Worm (Caenorhabditis elegans): ENCODE measurements around the gene Y51H4A.1.
A peak's percentile ranks its signal among the peaks of the same experiment; 100 is the strongest.

Gene Y51H4A.1

ce11 chrIV:16494007-16494406 is 16.9 kb upstream of the Y51H4A.1 start:
- TF ChIP-seq lin-32 (GFP tag; optimal IDR thresholded peaks at IDR 0.05) (no peak), ces-1 (GFP tag; optimal IDR thresholded peaks at IDR 0.05) (peak; percentile 77)

- no peak for TF ChIP-seq sem-2 (GFP tag; optimal IDR thresholded peaks at IDR 0.05)
- TF ChIP-seq ces-1 (GFP tag; optimal IDR thresholded peaks at IDR 0.05): no peak
- no peak for TF ChIP-seq bed-3 (GFP tag; optimal IDR thresholded peaks at IDR 0.05)
- TF ChIP-seq flh-1 (GFP tag; optimal IDR thresholded peaks at IDR 0.05): no peak
- no peak for TF ChIP-seq cnd-1 (tag; optimal IDR thresholded peaks at IDR 0.05)
- no peak for TF ChIP-seq pha-4 (tag; optimal IDR thresholded peaks at IDR 0.05)
- TF ChIP-seq elt-3 (tag; optimal IDR thresholded peaks at IDR 0.05): no peak
- TF ChIP-seq mls-2 (tag; optimal IDR thresholded peaks at IDR 0.05): no peak
- no peak for TF ChIP-seq snpc-4 (tag; optimal IDR thresholded peaks at IDR 0.05)
- no peak for TF ChIP-seq lin-32 (GFP tag; optimal IDR thresholded peaks at IDR 0.05)
- no peak for TF ChIP-seq sptf-1 (tag; optimal IDR thresholded peaks at IDR 0.05)
- TF ChIP-seq nhr-12 (tag; optimal IDR thresholded peaks at IDR 0.05): no peak
- TF ChIP-seq unc-62 (GFP tag; optimal IDR thresholded peaks at IDR 0.05): no peak
- TF ChIP-seq drap-1 (GFP tag; optimal IDR thresholded peaks at IDR 0.05): no peak
- TF ChIP-seq unc-39 (tag; optimal IDR thresholded peaks at IDR 0.05): no peak
- no peak for TF ChIP-seq ztf-11 (tag; optimal IDR thresholded peaks at IDR 0.05)
- no peak for TF ChIP-seq lsy-2 (tag; optimal IDR thresholded peaks at IDR 0.05)
These were observed 15.8 kb upstream of the Y51H4A.1 start for ce11 chrIV:16492937-16493336.

DNA sequence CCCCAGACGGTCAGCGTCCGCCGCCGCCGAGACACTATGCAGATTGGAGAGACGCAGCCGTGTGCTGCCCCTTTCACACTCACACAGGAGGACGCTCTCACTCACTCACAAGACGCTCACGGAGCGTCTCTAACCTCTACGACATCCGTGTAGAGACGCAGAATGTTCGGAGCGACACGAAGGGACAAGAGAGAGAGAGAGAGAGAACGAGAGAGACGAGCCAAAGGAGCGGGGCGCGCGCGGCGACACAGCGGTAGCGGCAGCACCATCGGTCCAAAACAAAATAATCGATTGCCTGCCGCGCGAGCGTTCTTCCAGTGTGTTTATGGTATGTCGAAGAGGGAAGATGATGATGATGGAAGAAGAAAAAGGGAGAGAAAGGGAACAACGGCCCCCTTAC is 15.2 kb upstream of the Y51H4A.1 start:
- peak; percentile 82 for TF ChIP-seq pha-4 (tag; optimal IDR thresholded peaks at IDR 0.05)
- TF ChIP-seq cnd-1 (tag; optimal IDR thresholded peaks at IDR 0.05): peak; percentile 26
- TF ChIP-seq nhr-237 (tag; optimal IDR thresholded peaks at IDR 0.05): no peak
- peak; percentile 86 for TF ChIP-seq unc-120 (tag; optimal IDR thresholded peaks at IDR 0.05; ENCODE audit: poor library complexity, severe bottlenecking)
- TF ChIP-seq blmp-1 (tag; optimal IDR thresholded peaks at IDR 0.05): no peak
- TF ChIP-seq unc-62 (GFP tag; optimal IDR thresholded peaks at IDR 0.05): peak; percentile 83
- no peak for TF ChIP-seq flh-1 (GFP tag; optimal IDR thresholded peaks at IDR 0.05)
- peak; percentile 38 for TF ChIP-seq ces-1 (GFP tag; optimal IDR thresholded peaks at IDR 0.05)
- TF ChIP-seq sem-2 (GFP tag; optimal IDR thresholded peaks at IDR 0.05): no peak
- TF ChIP-seq hlh-1 (tag; optimal IDR thresholded peaks at IDR 0.05): peak; percentile 1
- no peak for TF ChIP-seq elt-3 (tag; optimal IDR thresholded peaks at IDR 0.05)
- no peak for TF ChIP-seq nhr-2 (tag; optimal IDR thresholded peaks at IDR 0.05)
- TF ChIP-seq nhr-76 (tag; optimal IDR thresholded peaks at IDR 0.05): no peak
- TF ChIP-seq sptf-1 (tag; optimal IDR thresholded peaks at IDR 0.05): peak; percentile 46
- TF ChIP-seq drap-1 (GFP tag; optimal IDR thresholded peaks at IDR 0.05): peak; percentile 52
- TF ChIP-seq elt-1 (tag; optimal IDR thresholded peaks at IDR 0.05; ENCODE audit: borderline replicate concordance, insufficient read depth): no peak
- no peak for TF ChIP-seq ceh-39 (tag; optimal IDR thresholded peaks at IDR 0.05)
- no peak for TF ChIP-seq zip-8 (tag; optimal IDR thresholded peaks at IDR 0.05)
- peak; percentile 50 for TF ChIP-seq mls-2 (tag; optimal IDR thresholded peaks at IDR 0.05)
- no peak for TF ChIP-seq mab-5 (tag; optimal IDR thresholded peaks at IDR 0.05)
- TF ChIP-seq unc-39 (tag; optimal IDR thresholded peaks at IDR 0.05): peak; percentile 36
- no peak for TF ChIP-seq nhr-12 (tag; optimal IDR thresholded peaks at IDR 0.05)
- TF ChIP-seq mep-1 (tag; optimal IDR thresholded peaks at IDR 0.05): peak; percentile 77
- peak; percentile 47 for TF ChIP-seq M03D4.4 (tag; optimal IDR thresholded peaks at IDR 0.05)
- no peak for TF ChIP-seq bed-3 (GFP tag; optimal IDR thresholded peaks at IDR 0.05)
- no peak for TF ChIP-seq lin-13 (tag; optimal IDR thresholded peaks at IDR 0.05)
- peak; percentile 92 for TF ChIP-seq ham-2 (GFP tag; optimal IDR thresholded peaks at IDR 0.05)
- TF ChIP-seq snpc-4 (tag; optimal IDR thresholded peaks at IDR 0.05): no peak
- TF ChIP-seq tbx-8 (GFP tag; optimal IDR thresholded peaks at IDR 0.05): no peak
- TF ChIP-seq ceh-83 (GFP tag; optimal IDR thresholded peaks at IDR 0.05): peak; percentile 24
- no peak for TF ChIP-seq ceh-43 (GFP tag; optimal IDR thresholded peaks at IDR 0.05)
- no peak for TF ChIP-seq nhr-28 (tag; optimal IDR thresholded peaks at IDR 0.05)
- peak; percentile 86 for TF ChIP-seq ztf-11 (tag; optimal IDR thresholded peaks at IDR 0.05)
- TF ChIP-seq lin-32 (GFP tag; optimal IDR thresholded peaks at IDR 0.05): no peak
- peak; percentile 68 for TF ChIP-seq lsy-2 (tag; optimal IDR thresholded peaks at IDR 0.05)

Data from whole organism, mixed stage, embryonic.